Worm (Caenorhabditis elegans): ENCODE measurements around the gene rabr-3.
A peak's percentile ranks its signal among the peaks of the same experiment; 100 is the strongest.

rabr-3 gene

DNA sequence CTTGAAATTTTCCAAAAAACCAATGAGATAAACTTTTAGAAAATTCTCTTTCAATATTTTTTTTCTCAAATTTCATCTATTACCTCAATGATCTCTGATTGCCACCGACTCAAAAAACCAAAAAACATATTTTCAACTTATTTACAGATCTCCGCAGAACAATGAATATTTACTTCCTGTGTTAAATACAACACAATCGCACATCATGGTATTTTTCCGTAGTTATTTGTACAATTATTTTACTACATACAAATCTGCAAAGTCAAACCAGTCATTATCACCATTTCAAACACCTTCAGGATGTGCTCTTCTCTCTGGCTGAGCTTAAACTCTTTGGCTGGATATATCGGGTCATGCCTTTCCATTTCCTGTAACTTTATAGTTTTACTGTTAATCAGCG is 29.5 kb upstream of the rabr-3 start, which contains the start of gene str-108:
Gene str-108 (plus strand): TSS at position 301 of the 400 bp plus-strand sequence.
- no peak for TF ChIP-seq ceh-40 (GFP tag; IDR thresholded peaks at IDR 0.05)
- TF ChIP-seq Y53G8AR.9 (GFP tag; conservative IDR thresholded peaks at IDR 0.05): no peak
- no peak for TF ChIP-seq B0019.2 (GFP tag; conservative IDR thresholded peaks at IDR 0.05)
- TF ChIP-seq snpc-4 (GFP tag; optimal IDR thresholded peaks at IDR 0.05): no peak
- no peak for TF ChIP-seq snpc-4 (tag; optimal IDR thresholded peaks at IDR 0.05)
- TF ChIP-seq ztf-26 (tag; optimal IDR thresholded peaks at IDR 0.05): no peak
- no peak for TF ChIP-seq B0261.1 (tag; optimal IDR thresholded peaks at IDR 0.05)
- no peak for TF ChIP-seq lin-40 (tag; optimal IDR thresholded peaks at IDR 0.05)
- no peak for TF ChIP-seq K11D2.4 (GFP tag; IDR thresholded peaks at IDR 0.05)
- no peak for TF ChIP-seq lin-26 (GFP tag; IDR thresholded peaks at IDR 0.05)
- TF ChIP-seq dpff-1 (tag; optimal IDR thresholded peaks at IDR 0.05): no peak
- no peak for TF ChIP-seq hlh-12 (tag; optimal IDR thresholded peaks at IDR 0.05)

- TF ChIP-seq attf-3 (GFP tag; conservative IDR thresholded peaks at IDR 0.05) (no peak), C17E4.6 (GFP tag; IDR thresholded peaks at IDR 0.05) (no peak), snpc-3.4 (tag; optimal IDR thresholded peaks at IDR 0.05) (no peak)
Measured at ce11 chrV:16169026-16169425, 26.5 kb upstream of the rabr-3 start, which contains the start of gene str-111. Gene str-111, minus strand, starts transcription at chrV:16169126.

- TF ChIP-seq K11D2.4 (GFP tag; IDR thresholded peaks at IDR 0.05) (no peak), dpl-1 (GFP tag; optimal IDR thresholded peaks at IDR 0.05) (no peak), madf-6 (GFP tag; IDR thresholded peaks at IDR 0.05) (no peak), ceh-79 (tag; optimal IDR thresholded peaks at IDR 0.05) (no peak), gei-17 (GFP tag; optimal IDR thresholded peaks at IDR 0.05) (no peak), mxl-1 (tag; optimal IDR thresholded peaks at IDR 0.05) (no peak), nfya-2 (GFP tag; IDR thresholded peaks at IDR 0.05) (no peak), hmg-20 (GFP tag; IDR thresholded peaks at IDR 0.05) (no peak), egl-44 (GFP tag; IDR thresholded peaks at IDR 0.05) (no peak)
Measured at ce11 chrV:16171721-16172120, 23.8 kb upstream of the rabr-3 start, which contains the start of gene K05D4.9. Gene K05D4.9, minus strand, starts transcription at chrV:16171821.

- TF ChIP-seq madf-6 (GFP tag; IDR thresholded peaks at IDR 0.05) (no peak), snpc-1.3 (tag; optimal IDR thresholded peaks at IDR 0.05; ENCODE audit: insufficient read depth) (no peak), lin-35 (GFP tag; optimal IDR thresholded peaks at IDR 0.05) (no peak), chd-7 (tag; optimal IDR thresholded peaks at IDR 0.05) (no peak), F55B11.4 (tag; optimal IDR thresholded peaks at IDR 0.05; ENCODE audit: borderline replicate concordance, insufficient read depth) (no peak), cebp-2 (GFP tag; IDR thresholded peaks at IDR 0.05) (no peak), cebp-1 (GFP tag; IDR thresholded peaks at IDR 0.05) (no peak), cebp-1 (tag; optimal IDR thresholded peaks at IDR 0.05) (no peak), efl-1 (GFP tag; optimal IDR thresholded peaks at IDR 0.05) (no peak), gei-17 (GFP tag; optimal IDR thresholded peaks at IDR 0.05) (no peak), hlh-12 (tag; optimal IDR thresholded peaks at IDR 0.05) (no peak)
Measured at ce11 chrV:16174109-16174508, 21.4 kb upstream of the rabr-3 start.

ce11 chrV:16175227-16175626 is 20.3 kb upstream of the rabr-3 start:
- no peak for TF ChIP-seq F55B11.4 (tag; optimal IDR thresholded peaks at IDR 0.05; ENCODE audit: borderline replicate concordance, insufficient read depth)
- no peak for TF ChIP-seq ekl-4 (GFP tag; IDR thresholded peaks at IDR 0.05)
- TF ChIP-seq atf-7 (tag; optimal IDR thresholded peaks at IDR 0.05): no peak
- TF ChIP-seq F57A8.1 (GFP tag; optimal IDR thresholded peaks at IDR 0.05): no peak
- no peak for TF ChIP-seq ceh-100 (GFP tag; IDR thresholded peaks at IDR 0.05)
- TF ChIP-seq nhr-80 (tag; optimal IDR thresholded peaks at IDR 0.05): peak; percentile 32

All from whole organism, young adult.